Worm (Caenorhabditis elegans): ENCODE measurements around the gene W09D10.5.

The W09D10.5 gene

ce11 chrIII:10717479-10717878 is 6.1 kb upstream of the W09D10.5 start (continued):
- no peak for TF ChIP-seq repo-1 (tag; optimal IDR thresholded peaks at IDR 0.05)
- TF ChIP-seq lin-54 (GFP tag; optimal IDR thresholded peaks at IDR 0.05), result peak; percentile 24
- TF ChIP-seq him-1 (tag; optimal IDR thresholded peaks at IDR 0.05), result no peak
- TF ChIP-seq Y79H2A.3 (GFP tag; conservative IDR thresholded peaks at IDR 0.05), result no peak
- no peak for TF ChIP-seq nfya-1 (tag; optimal IDR thresholded peaks at IDR 0.05; ENCODE audit: borderline replicate concordance, insufficient read depth)
- no peak for TF ChIP-seq D2030.7 (GFP tag; IDR thresholded peaks at IDR 0.05)
- TF ChIP-seq ztf-26 (tag; optimal IDR thresholded peaks at IDR 0.05), result peak; percentile 65
- peak; percentile 43 for TF ChIP-seq tbp1 (GFP tag; optimal IDR thresholded peaks at IDR 0.05)
- no peak for TF ChIP-seq C17E4.6 (GFP tag; IDR thresholded peaks at IDR 0.05)
- no peak for TF ChIP-seq ceh-79 (tag; optimal IDR thresholded peaks at IDR 0.05)
- TF ChIP-seq ZK185.1 (tag; optimal IDR thresholded peaks at IDR 0.05; ENCODE audit: poor library complexity, severe bottlenecking), result peak; percentile 69
- 0 out of 2 replicates have a peak, but pooled peaks have one; percentile 37 for TF ChIP-seq ceh-40 (GFP tag; IDR thresholded peaks at IDR 0.05)
- TF ChIP-seq lag-1 (GFP tag; IDR thresholded peaks at IDR 0.05), result no peak
- no peak for TF ChIP-seq hrde-1 (tag; optimal IDR thresholded peaks at IDR 0.05; ENCODE audit: borderline replicate concordance)
- peak; percentile 75 for TF ChIP-seq ama-1 (optimal IDR thresholded peaks at IDR 0.05)
- TF ChIP-seq ama-1 (GFP tag; optimal IDR thresholded peaks at IDR 0.05), result no peak
- no peak for TF ChIP-seq lsl-1 (GFP tag; optimal IDR thresholded peaks at IDR 0.05)
- no peak for TF ChIP-seq hsf-1 (GFP tag; IDR thresholded peaks at IDR 0.05)
- TF ChIP-seq unc-130 (GFP tag; optimal IDR thresholded peaks at IDR 0.05), result no peak
- no peak for TF ChIP-seq bed-1 (GFP tag; IDR thresholded peaks at IDR 0.05)
- TF ChIP-seq hmg-20 (GFP tag; IDR thresholded peaks at IDR 0.05), result no peak
- TF ChIP-seq lin-35 (GFP tag; optimal IDR thresholded peaks at IDR 0.05), result no peak
- peak; percentile 65 for TF ChIP-seq F22D6.2 (tag; optimal IDR thresholded peaks at IDR 0.05)
- TF ChIP-seq gei-17 (GFP tag; optimal IDR thresholded peaks at IDR 0.05), result no peak
- TF ChIP-seq B0035.1 (tag; optimal IDR thresholded peaks at IDR 0.05), result peak; percentile 56
- no peak for TF ChIP-seq ztf-6 (GFP tag; IDR thresholded peaks at IDR 0.05)
- no peak for TF ChIP-seq ztf-25 (GFP tag; IDR thresholded peaks at IDR 0.05)
- TF ChIP-seq unc-62 (GFP tag; optimal IDR thresholded peaks at IDR 0.05), result no peak
- no peak for TF ChIP-seq sptf-2 (GFP tag; optimal IDR thresholded peaks at IDR 0.05)
- TF ChIP-seq F55B11.4 (tag; optimal IDR thresholded peaks at IDR 0.05; ENCODE audit: borderline replicate concordance, insufficient read depth), result no peak
- TF ChIP-seq snpc-1.1 (tag; optimal IDR thresholded peaks at IDR 0.05; ENCODE audit: insufficient read depth), result no peak
- TF ChIP-seq madf-6 (GFP tag; IDR thresholded peaks at IDR 0.05), result no peak
- no peak for TF ChIP-seq rec-8 (tag; optimal IDR thresholded peaks at IDR 0.05)
- TF ChIP-seq ekl-4 (GFP tag; IDR thresholded peaks at IDR 0.05), result no peak
- peak; percentile 46 for TF ChIP-seq attf-5 (GFP tag; optimal IDR thresholded peaks at IDR 0.05)
- TF ChIP-seq atf-7 (tag; optimal IDR thresholded peaks at IDR 0.05), result peak; percentile 96
- peak in 1 of 2 experiments; percentile 6 for TF ChIP-seq let-607 (tag; optimal IDR thresholded peaks at IDR 0.05)
- no peak for TF ChIP-seq nhr-179 (tag; optimal IDR thresholded peaks at IDR 0.05)
- no peak for TF ChIP-seq hlh-26 (GFP tag; conservative IDR thresholded peaks at IDR 0.05)
- 0 out of 2 replicates have a peak, but pooled peaks have one; percentile 7 for TF ChIP-seq pbrm-1 (GFP tag; IDR thresholded peaks at IDR 0.05)
- TF ChIP-seq nhr-27 (tag; optimal IDR thresholded peaks at IDR 0.05), result no peak
- TF ChIP-seq zim-3 (tag; optimal IDR thresholded peaks at IDR 0.05), result no peak
- no peak for TF ChIP-seq madf-3 (GFP tag; IDR thresholded peaks at IDR 0.05)
- TF ChIP-seq nhr-80 (tag; optimal IDR thresholded peaks at IDR 0.05), result peak; percentile 89
- TF ChIP-seq K12H6.12 (tag; optimal IDR thresholded peaks at IDR 0.05), result no peak
- TF ChIP-seq somi-1 (GFP tag; optimal IDR thresholded peaks at IDR 0.05), result peak; percentile 89
- no peak; the same call in 1 of the 2 replicates for TF ChIP-seq rcor-1 (GFP tag; IDR thresholded peaks at IDR 0.05)
- peak; percentile 83 for TF ChIP-seq lin-40 (tag; optimal IDR thresholded peaks at IDR 0.05)

Data from whole organism, young adult.